Fruit fly (Drosophila melanogaster): ENCODE measurements around the gene omd.

DNA sequence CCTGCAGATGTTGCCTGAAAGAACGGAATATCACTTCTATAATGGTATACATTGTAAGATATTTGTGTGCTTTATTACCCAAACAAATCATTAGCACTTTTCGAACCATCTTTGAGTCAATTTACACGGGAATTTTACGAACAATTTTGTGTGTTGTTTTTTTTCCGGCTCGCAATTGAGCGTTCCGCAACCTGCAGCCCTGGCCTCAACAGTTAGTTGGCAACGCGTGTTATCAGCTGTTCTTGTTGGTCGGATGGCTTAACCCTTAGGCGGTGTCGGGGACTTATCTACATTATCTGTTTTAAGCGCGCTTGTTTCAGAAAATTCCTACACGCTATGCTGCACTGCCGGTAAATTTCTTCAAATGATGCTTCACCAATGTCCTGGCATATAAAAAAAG is 23.6 kb upstream of the omd start:
- TF ChIP-seq Sox102F (GFP tag; optimal IDR thresholded peaks at IDR 0.05) (no peak), CG5180 (GFP tag; optimal IDR thresholded peaks at IDR 0.05) (no peak), stc (GFP tag; IDR thresholded peaks at IDR 0.05) (no peak), pita (GFP tag; optimal IDR thresholded peaks at IDR 0.05) (no peak), CG17568 (GFP tag; optimal IDR thresholded peaks at IDR 0.05) (no peak), Abd-B (GFP tag; optimal IDR thresholded peaks at IDR 0.05) (no peak), CG30431 (GFP tag; optimal IDR thresholded peaks at IDR 0.05) (no peak), inv (GFP tag; IDR thresholded peaks at IDR 0.05; ENCODE audit: partially characterized antibody) (no peak), bcd (GFP tag; optimal IDR thresholded peaks at IDR 0.05) (no peak), CG8089 (GFP tag; optimal IDR thresholded peaks at IDR 0.05) (no peak), CG11695 (GFP tag; IDR thresholded peaks at IDR 0.05) (no peak), CG12769 (tag; optimal IDR thresholded peaks at IDR 0.05) (no peak), E2f1 (GFP tag; IDR thresholded peaks at IDR 0.05) (no peak), CG14965 (GFP tag; optimal IDR thresholded peaks at IDR 0.05; ENCODE audit: borderline replicate concordance) (no peak)
